Fruit fly (Drosophila melanogaster): ENCODE measurements around the gene Rala.

DNA sequence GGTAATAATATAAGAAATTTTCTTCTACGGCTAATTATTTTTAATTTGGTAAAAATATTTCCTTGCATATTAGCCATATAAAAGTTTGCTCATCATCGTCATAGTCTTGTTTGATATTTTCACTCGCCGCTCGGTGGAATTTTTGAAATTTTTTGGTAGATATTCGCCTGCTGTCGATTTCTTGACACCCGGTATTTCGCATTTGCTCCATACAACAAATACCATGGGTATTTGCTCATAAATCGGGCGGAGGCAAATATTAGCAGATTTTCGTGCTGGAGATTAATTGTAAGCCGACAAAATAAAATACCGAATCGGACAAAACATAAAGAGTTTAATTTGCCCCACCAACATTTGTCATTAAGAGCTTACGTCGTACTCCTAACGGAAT lies 22.2 kb upstream of the Rala start:
- TF ChIP-seq CG8478 (optimal IDR thresholded peaks at IDR 0.05) (no peak), Dll (optimal IDR thresholded peaks at IDR 0.05) (no peak), psq (optimal IDR thresholded peaks at IDR 0.05) (no peak), EcR (GFP tag; optimal IDR thresholded peaks at IDR 0.05) (no peak)

Data from whole organism.